Worm (Caenorhabditis elegans) whole organism, L1 larva: ENCODE data around the gene M176.16.

Experiments used
- C16A3.4 ChIP-seq: fragments of 150-350 bp; optimal IDR thresholded peaks from 2 replicates; lab custom pipeline; 2014; ENCODE audit warnings: missing biosample characterization, missing genetic modification characterization
- C34B4.2 ChIP-seq: sonication (generic microtip); optimal IDR thresholded peaks from 2 replicates; lab custom pipeline; 2017; ENCODE audit warnings: mild to moderate bottlenecking, missing genetic modification characterization, missing compliant biosample characterization
- ama-1 ChIP-seq: fragments of 150-350 bp; optimal IDR thresholded peaks from 2 replicates; lab custom pipeline; 2014
- ceh-63 ChIP-seq: fragments of 200-800 bp; sonication (Bioruptor generic); optimal IDR thresholded peaks from 2 replicates; lab custom pipeline; 2018; ENCODE audit warnings: mild to moderate bottlenecking, missing genetic modification characterization, missing compliant biosample characterization
- ceh-8 ChIP-seq: fragments of 200-800 bp; sonication (Bioruptor generic); optimal IDR thresholded peaks from 2 replicates; lab custom pipeline; 2018; ENCODE audit warnings: mild to moderate bottlenecking, missing genetic modification characterization, moderate library complexity, missing compliant biosample characterization
- ceh-82 ChIP-seq, 3 experiments: fragments of 150-350 bp in 1 of 3; sonication (generic microtip) in 2 of 3; optimal IDR thresholded peaks; 2 replicates each; lab custom pipeline; 2014 to 2017; ENCODE audit warnings: missing biosample characterization in 3 of 3, missing genetic modification characterization in 3 of 3
- ceh-88 ChIP-seq: fragments of 200-800 bp; sonication (Bioruptor generic); IDR thresholded peaks from 2 replicates; pipeline ENCODE4 v1.3.6; 2022; ENCODE audit warnings: missing genetic modification characterization, missing compliant biosample characterization
- ceh-90 ChIP-seq: sonication (generic microtip); optimal IDR thresholded peaks from 2 replicates; lab custom pipeline; 2016; ENCODE audit warnings: missing genetic modification characterization, missing compliant biosample characterization
- ces-1 ChIP-seq: fragments of 150-350 bp; optimal IDR thresholded peaks from 2 replicates; lab custom pipeline; 2014; ENCODE audit warnings: missing biosample characterization, missing genetic modification reagents, missing genetic modification characterization
- efl-1 ChIP-seq, 4 experiments: fragments of 150-350 bp; optimal IDR thresholded peaks in 3 of 4; peaks in 1 of 4; 1 replicate in 1 of 4; 2 replicates in 3 of 4; lab custom pipeline; 2014; ENCODE audit warnings: missing biosample characterization in 2 of 4, missing genetic modification characterization in 2 of 4, missing genetic modification reagents in 2 of 4
- ets-5 ChIP-seq: fragments of 200-800 bp; sonication (Bioruptor generic); IDR thresholded peaks from 2 replicates; pipeline ENCODE4 v1.3.6; 2022; ENCODE audit warnings: missing genetic modification characterization, missing compliant biosample characterization
- hpl-2 ChIP-seq: fragments of 150-350 bp; optimal IDR thresholded peaks from 2 replicates; lab custom pipeline; 2014; ENCODE audit warnings: missing biosample characterization, missing genetic modification reagents, missing genetic modification characterization
- irx-1 ChIP-seq: sonication (generic microtip); optimal IDR thresholded peaks from 2 replicates; lab custom pipeline; 2016; ENCODE audit warnings: missing genetic modification characterization, missing compliant biosample characterization
- jun-1 ChIP-seq: fragments of 150-350 bp; optimal IDR thresholded peaks from 2 replicates; lab custom pipeline; 2014; ENCODE audit warnings: missing biosample characterization, missing genetic modification reagents, missing genetic modification characterization
- lin-39 ChIP-seq: fragments of 150-350 bp; optimal IDR thresholded peaks from 2 replicates; lab custom pipeline; 2014; ENCODE audit warnings: missing biosample characterization, missing genetic modification reagents, missing genetic modification characterization
- mab-9 ChIP-seq: fragments of 200-800 bp; sonication (Bioruptor generic); IDR thresholded peaks from 2 replicates; pipeline ENCODE4 v1.3.6; 2022; ENCODE audit warnings: missing genetic modification reagents, missing genetic modification characterization, missing compliant biosample characterization
- mdl-1 ChIP-seq, 2 experiments: fragments of 150-350 bp; optimal IDR thresholded peaks; 2 replicates each; lab custom pipeline; 2014 to 2017; ENCODE audit warnings: missing biosample characterization in 2 of 2, missing genetic modification characterization in 2 of 2, inconsistent platforms in 1 of 2
- mef-2 ChIP-seq: fragments of 150-350 bp; optimal IDR thresholded peaks from 2 replicates; lab custom pipeline; 2014; ENCODE audit warnings: missing biosample characterization, missing genetic modification characterization
- mep-1 ChIP-seq: fragments of 150-350 bp; optimal IDR thresholded peaks from 2 replicates; lab custom pipeline; 2014; ENCODE audit warnings: missing biosample characterization, missing genetic modification characterization
- nhr-12 ChIP-seq: sonication (generic microtip); optimal IDR thresholded peaks from 2 replicates; lab custom pipeline; 2017; ENCODE audit warnings: missing biosample characterization, missing genetic modification characterization
- nhr-19 ChIP-seq: fragments of 200-800 bp; sonication (Bioruptor generic); conservative IDR thresholded peaks from 2 replicates; pipeline ENCODE4 v1.3.6; 2022; ENCODE audit warnings: missing genetic modification characterization, missing compliant biosample characterization
- nhr-237 ChIP-seq: fragments of 150-350 bp; optimal IDR thresholded peaks from 2 replicates; lab custom pipeline; 2014; ENCODE audit warnings: missing biosample characterization, missing genetic modification characterization
- nhr-28 ChIP-seq: fragments of 150-350 bp; optimal IDR thresholded peaks from 2 replicates; lab custom pipeline; 2014; ENCODE audit warnings: missing biosample characterization, missing genetic modification characterization
- nhr-85 ChIP-seq: sonication (generic microtip); peaks from one replicate; lab custom pipeline; 2016; ENCODE audit warnings: missing genetic modification characterization, inconsistent platforms, missing compliant biosample characterization
- pax-3 ChIP-seq: fragments of 200-800 bp; sonication (Bioruptor generic); optimal IDR thresholded peaks from 2 replicates; lab custom pipeline; 2018; ENCODE audit warnings: mild to moderate bottlenecking, missing genetic modification characterization, moderate library complexity, missing compliant biosample characterization
- pqm-1 ChIP-seq: sonication (generic microtip); optimal IDR thresholded peaks from 3 replicates; lab custom pipeline; 2017; ENCODE audit warnings: missing biosample characterization, missing genetic modification characterization
- skn-1 ChIP-seq: fragments of 150-350 bp; optimal IDR thresholded peaks from 2 replicates; lab custom pipeline; 2014; ENCODE audit warnings: missing biosample characterization, missing genetic modification characterization
- snpc-4 ChIP-seq: fragments of 150-350 bp; optimal IDR thresholded peaks from 2 replicates; lab custom pipeline; 2014; ENCODE audit warnings: missing biosample characterization, missing genetic modification characterization
- sox-4 ChIP-seq: sonication (generic microtip); optimal IDR thresholded peaks from 2 replicates; lab custom pipeline; 2016; ENCODE audit warnings: missing genetic modification characterization, missing compliant biosample characterization
- sptf-1 ChIP-seq: fragments of 150-350 bp; optimal IDR thresholded peaks from 2 replicates; lab custom pipeline; 2014; ENCODE audit warnings: missing biosample characterization, missing genetic modification characterization
- swsn-7 ChIP-seq: sonication (generic microtip); optimal IDR thresholded peaks from 2 replicates; lab custom pipeline; 2016; ENCODE audit warnings: missing genetic modification characterization, missing compliant biosample characterization
- tlp-1 ChIP-seq: fragments of 150-350 bp; optimal IDR thresholded peaks from 2 replicates; lab custom pipeline; 2014; ENCODE audit warnings: missing biosample characterization, missing genetic modification characterization
- zag-1 ChIP-seq: fragments of 150-350 bp; optimal IDR thresholded peaks from 2 replicates; lab custom pipeline; 2014; ENCODE audit warnings: missing biosample characterization, missing genetic modification characterization
- ztf-4 ChIP-seq: fragments of 150-350 bp; optimal IDR thresholded peaks from 2 replicates; lab custom pipeline; 2014; ENCODE audit warnings: missing biosample characterization, missing genetic modification characterization

Gene M176.16

DNA sequence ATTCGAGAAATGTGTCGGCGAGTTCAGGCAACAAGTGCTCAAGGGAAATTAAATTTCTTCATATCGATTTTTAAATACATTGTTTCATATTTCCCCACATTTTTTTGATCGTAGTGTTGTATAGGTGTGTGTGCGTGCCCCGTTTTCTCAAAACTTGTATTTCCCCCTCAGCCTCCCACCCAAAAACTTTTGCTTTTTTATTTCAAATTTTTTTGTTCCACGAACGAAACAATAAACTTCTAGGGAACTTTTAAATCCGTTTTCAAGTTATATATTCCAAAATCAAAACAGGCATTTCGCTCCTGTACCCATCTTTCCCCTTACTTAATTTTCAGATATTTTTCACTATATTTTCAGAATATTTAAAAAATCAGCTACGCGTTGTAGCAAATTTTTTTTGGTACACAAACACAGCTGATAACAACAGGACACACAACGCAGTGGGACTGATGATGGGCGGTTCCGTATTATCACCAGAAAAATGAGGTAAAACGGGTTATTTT lies at the start of gene M176.16, which contains the start of gene M176.4:
M176.16 (plus strand) TSS at position 453 of the 503 bp plus-strand sequence.
M176.4 (plus strand) TSS at position 301 of the 503 bp plus-strand sequence.
- TF ChIP-seq nhr-12 (tag; lab: Kevin White, UChicago) (no peak), efl-1 (optimal IDR thresholded peaks at IDR 0.05; lab: Kevin White, UChicago) (no peak), efl-1 (GFP tag; optimal IDR thresholded peaks at IDR 0.05 in 1 of 2; lab: Kevin White, UChicago) (peak in 1 of 2 experiments; percentile 52), irx-1 (tag; lab: Kevin White, UChicago) (no peak), nhr-85 (peak; percentile 3), ceh-88 (GFP tag; lab: Robert Waterston, UW) (no peak), ztf-4 (tag; lab: Kevin White, UChicago) (no peak), sox-4 (tag; lab: Kevin White, UChicago) (no peak), nhr-19 (GFP tag; lab: Robert Waterston, UW) (no peak), ama-1 (lab: Kevin White, UChicago) (no peak)
- TF ChIP-seq, all 84 proteins: peak for 2

DNA sequence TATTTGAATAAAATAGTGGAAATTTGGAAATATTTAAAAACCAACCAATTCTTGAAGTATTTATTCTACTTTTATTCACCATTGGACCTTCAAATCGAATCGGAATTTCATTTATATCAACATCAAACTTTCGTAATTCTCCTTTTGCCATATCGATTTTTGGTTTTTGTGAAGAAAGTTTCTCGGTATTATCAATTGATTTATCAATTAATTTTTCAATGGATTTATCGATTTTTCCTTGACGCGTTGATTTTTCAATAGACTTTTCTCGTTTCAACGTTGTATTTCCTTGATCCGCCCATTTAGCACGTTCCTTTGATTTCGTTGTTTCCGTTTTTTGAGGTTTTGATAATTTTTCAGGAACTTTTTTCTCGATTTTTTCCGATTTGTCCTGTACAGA lies 48.9 kb upstream of the M176.16 start:
- TF ChIP-seq pax-3 (tag; lab: Kevin White, UChicago) (no peak), snpc-4 (tag; lab: Kevin White, UChicago) (no peak), hpl-2 (GFP tag; lab: Kevin White, UChicago) (no peak), ceh-8 (GFP tag; lab: Kevin White, UChicago) (no peak), C34B4.2 (tag; lab: Kevin White, UChicago) (no peak), mdl-1 (tag; optimal IDR thresholded peaks at IDR 0.05; lab: Kevin White, UChicago) (no peak), jun-1 (tag; lab: Kevin White, UChicago) (no peak), mep-1 (tag; lab: Kevin White, UChicago) (no peak)

DNA sequence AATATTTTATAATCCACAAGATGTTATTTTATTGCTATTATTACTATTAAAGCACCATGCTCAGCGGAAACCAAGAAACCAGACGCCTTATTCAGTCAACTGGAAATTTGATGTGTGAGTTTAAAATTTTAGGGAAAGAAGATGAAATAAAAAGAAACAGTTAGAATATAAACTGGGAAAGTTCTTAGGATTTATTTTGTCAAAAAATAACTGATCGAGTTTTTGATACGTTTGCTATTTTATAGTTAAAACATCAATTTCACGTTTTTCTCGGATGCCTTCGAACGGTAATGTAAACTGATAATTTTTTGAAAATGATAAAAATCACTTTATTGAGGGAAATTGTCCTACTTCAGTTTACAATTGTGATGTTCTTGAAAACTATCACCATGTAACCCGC lies 45.9 kb upstream of the M176.16 start, which contains the start of gene C06C3.3:
C06C3.3 (minus strand) TSS at position 101 of the 400 bp plus-strand sequence.
- no peak for TF ChIP-seq tlp-1
- TF ChIP-seq ces-1, result no peak
- TF ChIP-seq C16A3.4, result no peak
- no peak for TF ChIP-seq ceh-82 (tag; optimal IDR thresholded peaks at IDR 0.05; lab: Kevin White, UChicago)

DNA sequence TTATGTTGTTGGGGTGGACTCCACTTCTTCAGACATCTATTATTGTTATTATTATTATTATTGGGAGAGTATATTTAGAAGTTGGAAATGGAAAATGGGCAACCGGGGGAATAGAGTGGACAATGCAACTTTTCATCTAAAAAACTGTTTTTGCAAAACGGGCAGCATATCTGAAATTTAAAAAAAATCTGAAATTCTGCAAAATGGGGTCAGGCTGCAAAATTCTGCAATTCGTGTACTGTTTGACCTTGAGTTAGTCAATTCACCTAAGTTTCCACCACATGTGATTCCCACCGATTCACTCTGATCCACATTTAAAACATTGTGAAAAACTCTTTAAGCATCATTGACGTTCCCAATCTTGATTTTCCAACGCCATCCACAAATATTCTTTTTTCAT lies 45.3 kb upstream of the M176.16 start, which contains the start of gene C06C3.4:
C06C3.4 (plus strand) TSS at position 301 of the 400 bp plus-strand sequence.
- TF ChIP-seq nhr-19 (GFP tag; lab: Robert Waterston, UW) (no peak), skn-1 (no peak), ceh-82 (tag; optimal IDR thresholded peaks at IDR 0.05; lab: Kevin White, UChicago) (no peak), lin-39 (no peak), zag-1 (tag; lab: Kevin White, UChicago) (no peak), ceh-88 (GFP tag; lab: Robert Waterston, UW) (no peak), ets-5 (GFP tag; lab: Robert Waterston, UW) (no peak), C34B4.2 (tag; lab: Kevin White, UChicago) (no peak), C16A3.4 (no peak), nhr-237 (tag; lab: Kevin White, UChicago) (no peak), sox-4 (tag; lab: Kevin White, UChicago) (no peak), tlp-1 (no peak), mef-2 (tag; lab: Kevin White, UChicago) (no peak), swsn-7 (tag; lab: Kevin White, UChicago) (no peak), nhr-12 (tag; lab: Kevin White, UChicago) (no peak), pqm-1 (tag; lab: Kevin White, UChicago) (no peak), sptf-1 (no peak)
- TF ChIP-seq, all 84 proteins: peak for 0

DNA sequence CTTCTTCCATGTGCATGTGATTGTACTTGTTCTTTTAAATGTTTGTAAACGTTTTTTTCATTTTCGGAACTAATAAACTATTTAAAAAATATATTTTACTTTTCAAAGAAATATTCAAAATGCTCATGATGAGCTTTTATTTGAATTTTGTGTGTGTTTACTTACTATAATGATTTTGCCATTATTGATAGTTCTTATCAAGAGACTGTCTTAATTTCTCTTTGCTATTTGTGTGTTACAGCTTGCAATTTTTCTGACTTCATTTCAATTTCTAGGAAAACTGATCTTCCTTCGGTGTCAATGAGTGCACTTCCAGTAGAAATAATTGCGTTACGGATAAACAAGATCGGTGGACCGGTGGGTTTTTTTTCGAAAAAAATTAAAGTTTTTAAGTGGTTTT lies 43.5 kb upstream of the M176.16 start, which contains the start of gene C06C3.12:
C06C3.12 (plus strand) TSS at position 301 of the 400 bp plus-strand sequence.
- TF ChIP-seq ceh-90, result no peak
- TF ChIP-seq ama-1 (lab: Kevin White, UChicago), result no peak
- TF ChIP-seq C16A3.4, result no peak
- TF ChIP-seq nhr-28 (tag; lab: Kevin White, UChicago), result no peak
- no peak for TF ChIP-seq skn-1
- TF ChIP-seq mab-9 (GFP tag; lab: Robert Waterston, UW), result no peak
- no peak for TF ChIP-seq ceh-63 (GFP tag; lab: Kevin White, UChicago)
- TF ChIP-seq, all 84 proteins: peak for 0
